Worm (Caenorhabditis elegans) whole organism, young adult: ENCODE measurements around the gene zig-11.

Experiments used
- F49E8.2 ChIP-seq: sonication (generic microtip); optimal IDR thresholded peaks from 3 replicates; lab custom pipeline; 2017; ENCODE audit warnings: missing genetic modification characterization, mild to moderate bottlenecking, missing compliant biosample characterization, antibody characterized with exemption, moderate library complexity; ENCODE audit not compliant: insufficient read depth
- F57A8.1 ChIP-seq: fragments of 200-800 bp; sonication (Bioruptor generic); optimal IDR thresholded peaks from 2 replicates; lab custom pipeline; 2018; ENCODE audit warnings: mild to moderate bottlenecking, missing genetic modification characterization, moderate library complexity, missing compliant biosample characterization
- Y95B8A.8 ChIP-seq: fragments of 200-800 bp; sonication (Bioruptor generic); IDR thresholded peaks from 2 replicates; pipeline ENCODE4 v1.3.6; 2022; ENCODE audit warnings: missing genetic modification reagents, missing genetic modification characterization, missing compliant biosample characterization
- ZK185.1 ChIP-seq: sonication (generic microtip); optimal IDR thresholded peaks from 2 replicates; lab custom pipeline; 2016; ENCODE audit warnings: mild to moderate bottlenecking, missing genetic modification characterization, missing compliant biosample characterization; ENCODE audit not compliant: poor library complexity, severe bottlenecking
- ama-1 ChIP-seq, 3 experiments: fragments of 150-350 bp in 1 of 3; sonication (generic microtip) in 2 of 3; optimal IDR thresholded peaks; 2 replicates each; lab custom pipeline; 2014 to 2018; ENCODE audit warnings: missing biosample characterization in 2 of 3, missing genetic modification characterization in 2 of 3, missing genetic modification reagents in 2 of 3
- cebp-2 ChIP-seq: fragments of 200-800 bp; sonication (Bioruptor generic); IDR thresholded peaks from 2 replicates; pipeline ENCODE4 v1.3.6; 2022; ENCODE audit warnings: missing genetic modification characterization, missing compliant biosample characterization
- hlh-12 ChIP-seq: sonication (generic microtip); optimal IDR thresholded peaks from 2 replicates; lab custom pipeline; 2016; ENCODE audit warnings: missing genetic modification characterization, missing compliant biosample characterization
- lin-35 ChIP-seq, 3 experiments: fragments of 150-350 bp in 2 of 3; sonication (generic microtip) in 1 of 3; optimal IDR thresholded peaks; 2 replicates each; lab custom pipeline; 2014 to 2018; ENCODE audit warnings: missing biosample characterization in 3 of 3, missing genetic modification characterization in 3 of 3, missing genetic modification reagents in 3 of 3
- madf-10 ChIP-seq: sonication (generic microtip); optimal IDR thresholded peaks from 2 replicates; lab custom pipeline; 2016; ENCODE audit warnings: mild to moderate bottlenecking, missing genetic modification characterization, missing compliant biosample characterization
- mes-4 ChIP-seq: sonication (generic microtip); optimal IDR thresholded peaks from 2 replicates; lab custom pipeline; 2016; ENCODE audit warnings: missing genotype, missing genetic modification characterization, missing compliant biosample characterization
- nhr-90 ChIP-seq: sonication (generic microtip); optimal IDR thresholded peaks from 2 replicates; lab custom pipeline; 2016; ENCODE audit warnings: missing genotype, mild to moderate bottlenecking, missing genetic modification characterization, missing compliant biosample characterization
- repo-1 ChIP-seq: sonication (generic microtip); optimal IDR thresholded peaks from 2 replicates; lab custom pipeline; 2017; ENCODE audit warnings: mild to moderate bottlenecking, missing genetic modification characterization, missing compliant biosample characterization
- snpc-1.1 ChIP-seq: sonication (generic microtip); optimal IDR thresholded peaks from 2 replicates; lab custom pipeline; 2017; ENCODE audit warnings: missing genetic modification characterization, mild to moderate bottlenecking, missing compliant biosample characterization, antibody characterized with exemption, moderate library complexity, missing genotype, missing genetic modification reagents; ENCODE audit not compliant: insufficient read depth

DNA sequence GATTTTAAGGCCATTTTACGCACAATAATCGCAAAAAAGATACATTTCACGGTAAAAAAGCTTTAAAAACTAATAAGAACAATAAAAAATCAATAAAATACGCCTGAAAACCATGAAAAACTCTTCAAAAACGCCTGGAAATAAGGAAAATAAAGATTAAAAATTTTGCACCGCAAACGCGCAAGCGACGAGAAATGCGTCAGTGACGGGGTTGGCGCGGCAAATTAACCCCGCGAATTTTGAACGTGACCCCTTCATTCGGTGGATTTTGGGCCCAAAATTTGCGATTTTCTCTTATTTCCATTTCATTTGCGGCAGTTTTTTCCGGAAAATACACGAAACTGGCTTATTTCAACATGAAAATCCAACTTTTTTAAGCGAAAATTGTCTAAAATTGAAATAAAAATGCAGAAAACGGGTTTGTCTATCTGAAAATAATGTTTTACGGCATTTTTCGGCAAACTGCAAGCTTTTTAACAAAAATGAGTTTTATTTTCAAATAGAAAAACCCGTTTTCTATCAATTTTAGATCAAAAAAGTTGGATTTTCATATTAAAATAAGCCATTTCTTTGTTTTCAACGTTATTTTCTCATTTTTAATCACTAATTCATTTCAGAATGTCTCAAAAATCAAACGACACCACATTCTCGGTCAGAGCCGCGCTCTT, 24.0 kb downstream of the zig-11 start, which contains the start of gene knl-3:
- TF ChIP-seq ama-1 (optimal IDR thresholded peaks at IDR 0.05; lab: Kevin White, UChicago) (no peak), ama-1 (GFP tag; optimal IDR thresholded peaks at IDR 0.05; lab: Kevin White, UChicago) (no peak), lin-35 (GFP tag; optimal IDR thresholded peaks at IDR 0.05; lab: Kevin White, UChicago) (peak; percentile 88 to 94 (median 94)), F49E8.2 (tag; lab: Kevin White, UChicago) (peak; percentile 79), Y95B8A.8 (peak; percentile 90), nhr-90 (no peak), madf-10 (peak; percentile 58), F57A8.1 (GFP tag; lab: Kevin White, UChicago) (no peak), snpc-1.1 (tag; lab: Kevin White, UChicago) (peak; percentile 61), hlh-12 (tag; lab: Kevin White, UChicago) (no peak), cebp-2 (no peak), mes-4 (peak; percentile 7), repo-1 (tag; lab: Kevin White, UChicago) (peak; percentile 72), ZK185.1 (tag; lab: Kevin White, UChicago) (no peak)
